Worm (Caenorhabditis elegans) whole organism, L4 larva: ENCODE measurements around the gene F46F5.13.

ENCODE experiments used
- D1046.2 ChIP-seq: fragments of 200-800 bp; sonication (Bioruptor generic); IDR thresholded peaks from 2 replicates; pipeline ENCODE4 v1.3.6; 2022; ENCODE audit warnings: missing genetic modification characterization, missing compliant biosample characterization
- F37D6.2 ChIP-seq: sonication (generic microtip); optimal IDR thresholded peaks from 2 replicates; lab custom pipeline; 2016; ENCODE audit warnings: mild to moderate bottlenecking, missing genetic modification characterization, missing compliant biosample characterization
- T26A8.4 ChIP-seq: fragments of 200-800 bp; sonication (Bioruptor generic); IDR thresholded peaks from 2 replicates; pipeline ENCODE4 v1.3.6; 2022; ENCODE audit warnings: missing genetic modification characterization, missing compliant biosample characterization
- Y75B8A.6 ChIP-seq: fragments of 200-800 bp; sonication (Bioruptor generic); IDR thresholded peaks from 2 replicates; pipeline ENCODE4 v1.3.6; 2022; ENCODE audit warnings: missing genetic modification reagents, missing genetic modification characterization, missing compliant biosample characterization
- aly-2 ChIP-seq: sonication (generic microtip); optimal IDR thresholded peaks from 2 replicates; lab custom pipeline; 2018; ENCODE audit warnings: missing biosample characterization, missing genetic modification characterization
- arid-1 ChIP-seq: fragments of 200-800 bp; sonication (Bioruptor generic); conservative IDR thresholded peaks from 2 replicates; pipeline ENCODE4 v1.3.6; 2022; ENCODE audit warnings: missing genetic modification reagents, missing genetic modification characterization, missing compliant biosample characterization
- ceh-20 ChIP-seq: fragments of 200-800 bp; sonication (Bioruptor generic); IDR thresholded peaks from 2 replicates; pipeline ENCODE4 v1.3.6; 2022; ENCODE audit warnings: missing genetic modification reagents, missing genetic modification characterization, missing compliant biosample characterization
- ceh-28 ChIP-seq: fragments of 150-350 bp; optimal IDR thresholded peaks from 2 replicates; lab custom pipeline; 2014; ENCODE audit warnings: missing biosample characterization, missing genetic modification reagents, missing genetic modification characterization
- ceh-32 ChIP-seq: sonication (generic microtip); optimal IDR thresholded peaks from 2 replicates; lab custom pipeline; 2016; ENCODE audit warnings: mild to moderate bottlenecking, missing genetic modification characterization, missing compliant biosample characterization; ENCODE audit not compliant: poor library complexity
- ces-1 ChIP-seq: fragments of 150-350 bp; sonication (generic microtip); optimal IDR thresholded peaks from 4 replicates; lab custom pipeline; 2014; ENCODE audit warnings: missing biosample characterization, missing genetic modification reagents, missing genetic modification characterization
- ctbp-1 ChIP-seq: fragments of 200-800 bp; sonication (Bioruptor generic); IDR thresholded peaks from 2 replicates; pipeline ENCODE4 v1.3.6; 2022; ENCODE audit warnings: missing genetic modification reagents, missing genetic modification characterization, missing compliant biosample characterization
- daf-12 ChIP-seq: fragments of 150-350 bp; optimal IDR thresholded peaks from 2 replicates; lab custom pipeline; 2014; ENCODE audit warnings: missing biosample characterization, missing genetic modification reagents, missing genetic modification characterization
- daf-19 ChIP-seq: fragments of 200-800 bp; sonication (Bioruptor generic); conservative IDR thresholded peaks from 2 replicates; pipeline ENCODE4 v1.3.6; 2022; ENCODE audit warnings: missing genetic modification characterization, missing compliant biosample characterization
- dmd-6 ChIP-seq: fragments of 200-800 bp; sonication (Bioruptor generic); IDR thresholded peaks from 2 replicates; pipeline ENCODE4 v1.3.6; 2022; ENCODE audit warnings: missing genetic modification reagents, missing genetic modification characterization, missing compliant biosample characterization
- dmd-8 ChIP-seq: fragments of 200-800 bp; sonication (Bioruptor generic); IDR thresholded peaks from 2 replicates; pipeline ENCODE4 v1.3.6; 2022; ENCODE audit warnings: missing genetic modification characterization, missing compliant biosample characterization
- dpl-1 ChIP-seq: fragments of 150-350 bp; optimal IDR thresholded peaks from 2 replicates; lab custom pipeline; 2014; ENCODE audit warnings: missing biosample characterization, missing genetic modification reagents, missing genetic modification characterization
- dve-1 ChIP-seq: sonication (generic microtip); optimal IDR thresholded peaks from 2 replicates; lab custom pipeline; 2017; ENCODE audit warnings: antibody characterized with exemption, mild to moderate bottlenecking, missing genetic modification characterization, missing compliant biosample characterization; ENCODE audit not compliant: insufficient read depth
- egl-27 ChIP-seq: sonication (generic microtip); optimal IDR thresholded peaks from 3 replicates; lab custom pipeline; 2017; ENCODE audit warnings: missing biosample characterization, missing genetic modification reagents, missing genetic modification characterization
- fkh-10 ChIP-seq: fragments of 150-350 bp; optimal IDR thresholded peaks from 2 replicates; lab custom pipeline; 2014; ENCODE audit warnings: missing biosample characterization, missing genetic modification reagents, missing genetic modification characterization
- fos-1 ChIP-seq: fragments of 150-350 bp; optimal IDR thresholded peaks from 2 replicates; lab custom pipeline; 2014; ENCODE audit warnings: missing biosample characterization, missing genetic modification characterization
- gei-8 ChIP-seq: fragments of 200-800 bp; sonication (Bioruptor generic); optimal IDR thresholded peaks from 2 replicates; lab custom pipeline; 2018; ENCODE audit warnings: mild to moderate bottlenecking, missing genetic modification characterization, missing compliant biosample characterization
- hif-1 ChIP-seq, 2 experiments: sonication (generic microtip); optimal IDR thresholded peaks; 2 replicates each; lab custom pipeline; 2016 to 2017; ENCODE audit warnings: missing compliant biosample characterization in 2 of 2, missing genetic modification characterization in 2 of 2, missing genetic modification reagents in 2 of 2, missing genotype in 2 of 2, mild to moderate bottlenecking in 1 of 2
- hlh-11 ChIP-seq: fragments of 200-800 bp; sonication (Bioruptor generic); optimal IDR thresholded peaks from 2 replicates; lab custom pipeline; 2018; ENCODE audit warnings: mild to moderate bottlenecking, missing genetic modification characterization, missing compliant biosample characterization
- lim-7 ChIP-seq: fragments of 200-800 bp; sonication (Bioruptor generic); IDR thresholded peaks from 2 replicates; pipeline ENCODE4 v1.3.6; 2022; ENCODE audit warnings: missing genetic modification characterization, missing compliant biosample characterization
- lin-13 ChIP-seq: fragments of 150-350 bp; optimal IDR thresholded peaks from 2 replicates; lab custom pipeline; 2014; ENCODE audit warnings: missing biosample characterization, missing genetic modification reagents, missing genetic modification characterization
- lin-15B ChIP-seq: fragments of 150-350 bp; sonication (generic microtip); optimal IDR thresholded peaks from 3 replicates; lab custom pipeline; 2014; ENCODE audit warnings: missing biosample characterization, missing genetic modification characterization
- lin-38 ChIP-seq: fragments of 200-800 bp; sonication (Bioruptor generic); IDR thresholded peaks from 2 replicates; pipeline ENCODE4 v1.3.6; 2022; ENCODE audit warnings: missing genetic modification reagents, missing genetic modification characterization, missing compliant biosample characterization
- lin-39 ChIP-seq: fragments of 150-350 bp; optimal IDR thresholded peaks from 2 replicates; lab custom pipeline; 2014; ENCODE audit warnings: missing biosample characterization, missing genetic modification reagents, missing genetic modification characterization
- lir-3 ChIP-seq: sonication (generic microtip); optimal IDR thresholded peaks from 2 replicates; lab custom pipeline; 2016; ENCODE audit warnings: mild to moderate bottlenecking, missing genetic modification characterization, missing compliant biosample characterization
- lsy-2 ChIP-seq, 2 experiments: fragments of 150-350 bp in 1 of 2; sonication (generic microtip) in 1 of 2; optimal IDR thresholded peaks; 2 replicates each; lab custom pipeline; 2014 to 2017; ENCODE audit warnings: missing biosample characterization in 2 of 2, missing genetic modification characterization in 2 of 2
- madf-9 ChIP-seq: fragments of 200-800 bp; sonication (Bioruptor generic); conservative IDR thresholded peaks from 2 replicates; pipeline ENCODE4 v1.3.6; 2022; ENCODE audit warnings: missing genetic modification reagents, missing genetic modification characterization, missing compliant biosample characterization
- mep-1 ChIP-seq: fragments of 150-350 bp; sonication (generic microtip); optimal IDR thresholded peaks from 3 replicates; lab custom pipeline; 2014; ENCODE audit warnings: missing biosample characterization, missing genetic modification characterization
- mxl-2 ChIP-seq: fragments of 200-800 bp; sonication (Bioruptor generic); conservative IDR thresholded peaks from 2 replicates; pipeline ENCODE4 v1.3.6; 2022; ENCODE audit warnings: missing genetic modification reagents, missing genetic modification characterization, missing compliant biosample characterization
- nhr-10 ChIP-seq: fragments of 150-350 bp; optimal IDR thresholded peaks from 2 replicates; lab custom pipeline; 2014; ENCODE audit warnings: missing biosample characterization, missing genetic modification characterization
- nhr-102 ChIP-seq: sonication (generic microtip); optimal IDR thresholded peaks from 2 replicates; lab custom pipeline; 2016; ENCODE audit warnings: mild to moderate bottlenecking, missing genetic modification characterization, moderate library complexity, missing compliant biosample characterization
- nhr-111 ChIP-seq: fragments of 200-800 bp; sonication (Bioruptor generic); optimal IDR thresholded peaks from 2 replicates; lab custom pipeline; 2018; ENCODE audit warnings: mild to moderate bottlenecking, missing genetic modification characterization, missing compliant biosample characterization
- nhr-237 ChIP-seq: sonication (generic microtip); optimal IDR thresholded peaks from 2 replicates; lab custom pipeline; 2017; ENCODE audit warnings: missing biosample characterization, missing genetic modification characterization
- nhr-28 ChIP-seq: fragments of 150-350 bp; optimal IDR thresholded peaks from 2 replicates; lab custom pipeline; 2014; ENCODE audit warnings: missing biosample characterization, missing genetic modification characterization
- nhr-42 ChIP-seq: fragments of 200-800 bp; sonication (Bioruptor generic); IDR thresholded peaks from 2 replicates; pipeline ENCODE4 v1.3.6; 2022; ENCODE audit warnings: missing genetic modification characterization, missing compliant biosample characterization
- nhr-77 ChIP-seq: fragments of 150-350 bp; optimal IDR thresholded peaks from 2 replicates; lab custom pipeline; 2014; ENCODE audit warnings: missing biosample characterization, missing genetic modification characterization
- pha-4 ChIP-seq, 2 experiments: fragments of 150-350 bp in 1 of 2; fragments of 200-800 bp in 1 of 2; sonication (Bioruptor generic) in 1 of 2; IDR thresholded peaks in 1 of 2; optimal IDR thresholded peaks in 1 of 2; 2 replicates each; pipeline versions ENCODE4 v1.3.6 to Lab custom; 2014 to 2022; ENCODE audit warnings: missing genetic modification characterization in 2 of 2, missing genetic modification reagents in 2 of 2, missing biosample characterization in 1 of 2, missing compliant biosample characterization in 1 of 2
- php-3 ChIP-seq: fragments of 200-800 bp; sonication (Bioruptor generic); IDR thresholded peaks from 2 replicates; pipeline ENCODE4 v1.3.6; 2022; ENCODE audit warnings: missing genetic modification reagents, missing genetic modification characterization, missing compliant biosample characterization
- saeg-2 ChIP-seq: fragments of 200-800 bp; sonication (Bioruptor generic); IDR thresholded peaks from 2 replicates; pipeline ENCODE4 v1.3.6; 2022; ENCODE audit warnings: missing genetic modification reagents, missing genetic modification characterization, missing compliant biosample characterization
- sdz-12 ChIP-seq: fragments of 200-800 bp; sonication (Bioruptor generic); optimal IDR thresholded peaks from 2 replicates; lab custom pipeline; 2018; ENCODE audit warnings: mild to moderate bottlenecking, missing genetic modification characterization, missing compliant biosample characterization
- skn-1 ChIP-seq: fragments of 150-350 bp; optimal IDR thresholded peaks from 2 replicates; lab custom pipeline; 2014; ENCODE audit warnings: missing biosample characterization, missing genetic modification characterization
- spr-1 ChIP-seq: sonication (generic microtip); optimal IDR thresholded peaks from 2 replicates; lab custom pipeline; 2016; ENCODE audit warnings: mild to moderate bottlenecking, missing genetic modification characterization, missing compliant biosample characterization
- tra-1 ChIP-seq: fragments of 200-800 bp; sonication (Bioruptor generic); IDR thresholded peaks from 2 replicates; pipeline ENCODE4 v1.3.6; 2022; ENCODE audit warnings: missing genetic modification reagents, missing genetic modification characterization, missing compliant biosample characterization
- unc-39 ChIP-seq: sonication (generic microtip); optimal IDR thresholded peaks from 2 replicates; lab custom pipeline; 2017; ENCODE audit warnings: missing biosample characterization, missing genetic modification characterization
- vab-7 ChIP-seq: fragments of 200-800 bp; sonication (Bioruptor generic); IDR thresholded peaks from 2 replicates; pipeline ENCODE4 v1.3.6; 2022; ENCODE audit warnings: missing genetic modification reagents, missing genetic modification characterization, missing compliant biosample characterization
- zfp-2 ChIP-seq: sonication (generic microtip); optimal IDR thresholded peaks from 2 replicates; lab custom pipeline; 2016; ENCODE audit warnings: mild to moderate bottlenecking, missing genetic modification characterization, missing compliant biosample characterization
- zfp-3 ChIP-seq: fragments of 200-800 bp; sonication (Bioruptor generic); conservative IDR thresholded peaks from 2 replicates; pipeline ENCODE4 v1.3.6; 2022; ENCODE audit warnings: missing genetic modification reagents, missing genetic modification characterization, missing compliant biosample characterization

F46F5.13 gene

ce11 chrII:848519-848918 lies 45.4 kb downstream of the F46F5.13 start, which contains the start of the genes acdh-9 and F28A10.13 (continued):
- TF ChIP-seq arid-1 (GFP tag; lab: Robert Waterston, UW) = no peak
- no peak for TF ChIP-seq fkh-10 (GFP tag; lab: Kevin White, UChicago)
- TF ChIP-seq ceh-32 (tag; lab: Kevin White, UChicago) = no peak
- 0 out of 2 replicates have a peak, but pooled peaks have one; percentile 15 for TF ChIP-seq ceh-20 (GFP tag; lab: Robert Waterston, UW)
- no peak for TF ChIP-seq ctbp-1 (GFP tag; lab: Robert Waterston, UW)
- TF ChIP-seq zfp-2 (tag; lab: Kevin White, UChicago) = no peak
- no peak for TF ChIP-seq F37D6.2
- peak in 1 of 2 experiments; percentile 82 for TF ChIP-seq hif-1 (tag; optimal IDR thresholded peaks at IDR 0.05; lab: Kevin White, UChicago)
- TF ChIP-seq daf-12 (tag; lab: Kevin White, UChicago) = no peak
- 0 out of 2 replicates have a peak, but pooled peaks have one; percentile 18 for TF ChIP-seq php-3 (GFP tag; lab: Robert Waterston, UW)
- no peak for TF ChIP-seq pha-4 (GFP tag; IDR thresholded peaks at IDR 0.05; lab: Robert Waterston, UW)
- TF ChIP-seq pha-4 (tag; optimal IDR thresholded peaks at IDR 0.05; lab: Kevin White, UChicago) = peak; percentile 57
- no peak for TF ChIP-seq fos-1 (tag; lab: Kevin White, UChicago)
- TF ChIP-seq mxl-2 (GFP tag; lab: Robert Waterston, UW) = no peak
- TF ChIP-seq dmd-6 (GFP tag; lab: Robert Waterston, UW) = peak; percentile 83
- TF ChIP-seq madf-9 (GFP tag; lab: Robert Waterston, UW) = no peak
- TF ChIP-seq egl-27 (tag; lab: Kevin White, UChicago) = no peak
- no peak for TF ChIP-seq lir-3 (tag; lab: Kevin White, UChicago)
- TF ChIP-seq nhr-102 (tag; lab: Kevin White, UChicago) = no peak
- no peak for TF ChIP-seq nhr-111 (GFP tag; lab: Kevin White, UChicago)
- TF ChIP-seq daf-19 = no peak
- no peak for TF ChIP-seq lin-39 (tag; lab: Kevin White, UChicago)
- no peak for TF ChIP-seq lin-15B (tag; lab: Kevin White, UChicago)
- no peak for TF ChIP-seq nhr-42 (GFP tag; lab: Robert Waterston, UW)
- no peak for TF ChIP-seq nhr-237 (tag; lab: Kevin White, UChicago)
- TF ChIP-seq lin-13 (GFP tag; lab: Kevin White, UChicago) = no peak
- peak; percentile 2 for TF ChIP-seq dpl-1 (GFP tag; lab: Kevin White, UChicago)
- TF ChIP-seq ceh-28 (tag; lab: Kevin White, UChicago) = no peak
- peak; percentile 84 for TF ChIP-seq mep-1
- no peak for TF ChIP-seq unc-39 (tag; lab: Kevin White, UChicago)
- no peak for TF ChIP-seq dmd-8
- TF ChIP-seq lin-38 (GFP tag; lab: Robert Waterston, UW) = peak; percentile 27; the same call in 1 of the 2 replicates
- peak; percentile 36 for TF ChIP-seq nhr-77 (tag; lab: Kevin White, UChicago)
- TF ChIP-seq lim-7 (GFP tag; lab: Robert Waterston, UW) = no peak
- TF ChIP-seq nhr-10 (tag; lab: Kevin White, UChicago) = peak; percentile 85
- TF ChIP-seq vab-7 (GFP tag; lab: Robert Waterston, UW) = no peak
- TF ChIP-seq T26A8.4 (GFP tag; lab: Robert Waterston, UW) = no peak; the same call in 1 of the 2 replicates
- TF ChIP-seq hlh-11 (tag; lab: Kevin White, UChicago) = peak; percentile 89
- TF ChIP-seq nhr-28 (tag; lab: Kevin White, UChicago) = peak; percentile 83
- no peak for TF ChIP-seq zfp-3
- no peak for TF ChIP-seq ces-1 (GFP tag; lab: Kevin White, UChicago)
- TF ChIP-seq D1046.2 (GFP tag; lab: Robert Waterston, UW) = no peak
- no peak for TF ChIP-seq sdz-12
- TF ChIP-seq gei-8 (GFP tag; lab: Kevin White, UChicago) = no peak
- no peak for TF ChIP-seq Y75B8A.6 (GFP tag; lab: Robert Waterston, UW)
- no peak for TF ChIP-seq aly-2 (tag; lab: Kevin White, UChicago)
- peak; percentile 88 for TF ChIP-seq dve-1 (tag; lab: Kevin White, UChicago)
- TF ChIP-seq tra-1 = no peak
- TF ChIP-seq lsy-2 (tag; optimal IDR thresholded peaks at IDR 0.05; lab: Kevin White, UChicago) = peak in 1 of 2 experiments; percentile 58
- TF ChIP-seq saeg-2 (GFP tag; lab: Robert Waterston, UW) = no peak
- no peak for TF ChIP-seq skn-1 (tag; lab: Kevin White, UChicago)
- no peak for TF ChIP-seq spr-1
